Worm (Caenorhabditis elegans): ENCODE results near the gene T01C3.2.

- no peak for TF ChIP-seq T22C8.4 (GFP tag; IDR thresholded peaks at IDR 0.05)
- TF ChIP-seq ztf-29 (GFP tag; IDR thresholded peaks at IDR 0.05): no peak
- TF ChIP-seq cog-1 (tag; optimal IDR thresholded peaks at IDR 0.05): no peak
Observed at ce11 chrV:15014164-15014563, 23.2 kb downstream of the T01C3.2 start, which contains the start of gene obr-2.
